Worm (Caenorhabditis elegans) whole organism, midembryonic: ENCODE measurements around the gene ugt-36.

Experiments used
- T22C8.4 ChIP-seq: fragments of 200-800 bp; sonication (Bioruptor generic); IDR thresholded peaks from 2 replicates; pipeline ENCODE4 v1.3.6; 2022; ENCODE audit warnings: missing genetic modification characterization, missing compliant biosample characterization
- ztf-23 ChIP-seq: fragments of 200-800 bp; sonication (Bioruptor generic); IDR thresholded peaks from 2 replicates; pipeline ENCODE4 v1.3.6; 2022; ENCODE audit warnings: missing genetic modification reagents, missing genetic modification characterization, missing compliant biosample characterization

ce11 chrV:7198403-7198802 lies 31.6 kb downstream of the ugt-36 start:
- TF ChIP-seq T22C8.4 (GFP tag; lab: Robert Waterston, UW) (no peak), ztf-23 (GFP tag; lab: Robert Waterston, UW) (no peak)
